Fruit fly (Drosophila melanogaster): ENCODE measurements around the gene RpL3.

Gene RpL3

DNA sequence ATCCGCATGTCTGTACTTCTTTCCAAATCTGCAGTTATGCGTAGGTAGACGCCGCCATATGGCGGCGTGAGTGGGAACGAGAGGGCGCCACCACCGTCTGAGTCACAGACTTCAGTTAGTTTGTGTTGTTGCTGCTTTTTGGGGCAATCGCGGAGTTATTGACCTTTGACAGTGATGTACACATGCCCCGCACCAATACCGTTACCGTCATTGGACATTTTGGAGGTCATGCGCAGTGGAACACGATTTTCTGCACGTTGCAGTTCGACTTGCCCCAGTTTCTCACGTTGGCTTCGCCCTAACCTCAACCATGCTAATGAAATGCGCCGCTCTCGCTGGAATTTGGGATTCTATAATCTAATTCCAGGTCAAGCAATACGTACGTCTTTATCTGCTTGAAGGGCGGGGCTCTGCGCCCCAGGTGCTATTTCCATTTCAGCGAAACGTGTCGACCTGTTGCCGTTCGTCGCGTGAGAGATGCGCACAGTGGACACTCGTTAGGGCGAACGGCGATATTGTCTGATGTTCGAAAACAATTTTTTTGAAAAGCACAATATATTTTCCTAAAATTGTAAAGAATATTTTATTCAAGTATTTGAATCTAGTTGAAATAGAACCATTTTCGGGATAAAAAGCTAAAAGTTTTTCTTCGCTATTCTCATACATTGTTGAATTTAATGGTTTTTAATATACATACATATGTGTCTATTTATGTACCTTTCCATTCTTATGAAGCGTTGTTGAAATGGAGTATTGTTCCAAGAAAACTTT, 10.2 kb upstream of the RpL3 start (continued):
- TF ChIP-seq B-H1 (GFP tag; IDR thresholded peaks at IDR 0.05), result peak; percentile 65; the same call in 2 of the 3 replicates
- TF ChIP-seq CG6854 (GFP tag; optimal IDR thresholded peaks at IDR 0.05), result peak; percentile 9
- TF ChIP-seq CG6683 (GFP tag; optimal IDR thresholded peaks at IDR 0.05), result no peak
- TF ChIP-seq peb (GFP tag; IDR thresholded peaks at IDR 0.05), result peak; percentile 45; the same call in 1 of the 2 replicates
- TF ChIP-seq CG13123 (GFP tag; optimal IDR thresholded peaks at IDR 0.05), result no peak
- peak; percentile 53 for TF ChIP-seq CG32767 (GFP tag; IDR thresholded peaks at IDR 0.05)
- TF ChIP-seq abd-A (tag; optimal IDR thresholded peaks at IDR 0.05), result peak; percentile 82
- no peak for TF ChIP-seq btn (GFP tag; optimal IDR thresholded peaks at IDR 0.05)
- peak; percentile 64 for TF ChIP-seq CG1792 (GFP tag; optimal IDR thresholded peaks at IDR 0.05)
- TF ChIP-seq CG8359 (GFP tag; optimal IDR thresholded peaks at IDR 0.05; ENCODE audit: borderline replicate concordance), result no peak
- peak; percentile 34 for TF ChIP-seq CG12236 (GFP tag; optimal IDR thresholded peaks at IDR 0.05)
- TF ChIP-seq Bgb (GFP tag; IDR thresholded peaks at IDR 0.05; ENCODE audit: partially characterized antibody), result no peak
- TF ChIP-seq ac (GFP tag; optimal IDR thresholded peaks at IDR 0.05), result no peak
- TF ChIP-seq dm (GFP tag; optimal IDR thresholded peaks at IDR 0.05), result peak; percentile 97
- TF ChIP-seq CG34224 (GFP tag; IDR thresholded peaks at IDR 0.05; ENCODE audit: partially characterized antibody), result no peak
- TF ChIP-seq CG1602 (GFP tag; optimal IDR thresholded peaks at IDR 0.05), result peak; percentile 23
- peak; percentile 64 for TF ChIP-seq Dek (tag; optimal IDR thresholded peaks at IDR 0.05)
- TF ChIP-seq inv (GFP tag; IDR thresholded peaks at IDR 0.05; ENCODE audit: partially characterized antibody), result peak; percentile 32; the same call in 1 of the 2 replicates
- TF ChIP-seq oc (tag; optimal IDR thresholded peaks at IDR 0.05), result no peak
- TF ChIP-seq CG8089 (GFP tag; optimal IDR thresholded peaks at IDR 0.05), result peak; percentile 19
- TF ChIP-seq CG2889 (GFP tag; IDR thresholded peaks at IDR 0.05), result peak; percentile 64
- TF ChIP-seq Elba2 (GFP tag; optimal IDR thresholded peaks at IDR 0.05), result no peak
- TF ChIP-seq br (optimal IDR thresholded peaks at IDR 0.05), result no peak
- peak; percentile 27 for TF ChIP-seq CG33557 (GFP tag; optimal IDR thresholded peaks at IDR 0.05)
- peak; percentile 77 for TF ChIP-seq Chrac-16 (GFP tag; optimal IDR thresholded peaks at IDR 0.05)
- TF ChIP-seq CG2875 (GFP tag; optimal IDR thresholded peaks at IDR 0.05), result peak; percentile 31
- no peak for TF ChIP-seq tup (GFP tag; optimal IDR thresholded peaks at IDR 0.05)
- TF ChIP-seq CG9932 (GFP tag; IDR thresholded peaks at IDR 0.05), result peak; percentile 87
- TF ChIP-seq CG17802 (tag; optimal IDR thresholded peaks at IDR 0.05), result peak; percentile 38
- TF ChIP-seq Nf-YA (GFP tag; IDR thresholded peaks at IDR 0.05), result peak; percentile 56
- TF ChIP-seq Ravus (GFP tag; IDR thresholded peaks at IDR 0.05), result peak; percentile 33
- TF ChIP-seq chinmo (GFP tag; IDR thresholded peaks at IDR 0.05; ENCODE audit: partially characterized antibody), result peak; percentile 83; the same call in 3 of the 4 replicates
- peak; percentile 88 for TF ChIP-seq CG30403 (GFP tag; optimal IDR thresholded peaks at IDR 0.05)
- TF ChIP-seq Xbp1 (GFP tag; optimal IDR thresholded peaks at IDR 0.05), result peak; percentile 82
- no peak for TF ChIP-seq CG2129 (GFP tag; IDR thresholded peaks at IDR 0.05; ENCODE audit: partially characterized antibody)
- TF ChIP-seq pum (GFP tag; optimal IDR thresholded peaks at IDR 0.05), result peak; percentile 67
- no peak for TF ChIP-seq CG6813 (GFP tag; optimal IDR thresholded peaks at IDR 0.05)
- peak; percentile 28 for TF ChIP-seq CG11398 (GFP tag; optimal IDR thresholded peaks at IDR 0.05)
- TF ChIP-seq row (GFP tag; IDR thresholded peaks at IDR 0.05), result peak; percentile 96
- no peak for TF ChIP-seq tio (GFP tag; optimal IDR thresholded peaks at IDR 0.05)
- peak; percentile 74 for TF ChIP-seq HLH54F (GFP tag; optimal IDR thresholded peaks at IDR 0.05)
- no peak for TF ChIP-seq stwl (tag; optimal IDR thresholded peaks at IDR 0.05)
- peak; percentile 81 for TF ChIP-seq lmd (GFP tag; IDR thresholded peaks at IDR 0.05)
- TF ChIP-seq tap (tag; optimal IDR thresholded peaks at IDR 0.05), result peak; percentile 45
- no peak for TF ChIP-seq zen2 (GFP tag; IDR thresholded peaks at IDR 0.05; ENCODE audit: partially characterized antibody)
- peak; percentile 84 for TF ChIP-seq CG10543 (GFP tag; optimal IDR thresholded peaks at IDR 0.05)
- TF ChIP-seq dimm (GFP tag; IDR thresholded peaks at IDR 0.05), result 0 out of 2 replicates have a peak, but pooled peaks have one; percentile 27
- TF ChIP-seq psq (GFP tag; optimal IDR thresholded peaks at IDR 0.05), result peak; percentile 40
- TF ChIP-seq CG43689 (GFP tag; IDR thresholded peaks at IDR 0.05), result no peak
